Worm (Caenorhabditis elegans): ENCODE data around the gene gpa-12.

ce11 chrX:9212675-9213074 is 30.7 kb upstream of the gpa-12 start:
- TF ChIP-seq nhr-28 (tag; optimal IDR thresholded peaks at IDR 0.05), result no peak
- no peak for TF ChIP-seq Y116A8C.19 (tag; optimal IDR thresholded peaks at IDR 0.05; ENCODE audit: borderline replicate concordance)
- TF ChIP-seq ztf-11 (tag; optimal IDR thresholded peaks at IDR 0.05), result no peak
- no peak for TF ChIP-seq fkh-8 (tag; optimal IDR thresholded peaks at IDR 0.05)
